Worm (Caenorhabditis elegans) whole organism, L1 larva: Measurements from ENCODE around the gene wrt-2.

Source experiments
- C04F5.9 ChIP-seq: sonication (generic microtip); optimal IDR thresholded peaks from 2 replicates; lab custom pipeline; 2016; ENCODE audit warnings: missing genetic modification characterization, missing compliant biosample characterization
- Y116A8C.19 ChIP-seq: sonication (generic microtip); optimal IDR thresholded peaks from 2 replicates; lab custom pipeline; 2016; ENCODE audit warnings: missing compliant biosample characterization, missing genetic modification characterization, borderline replicate concordance
- alr-1 ChIP-seq: fragments of 200-800 bp; sonication (Bioruptor generic); optimal IDR thresholded peaks from 2 replicates; lab custom pipeline; 2018; ENCODE audit warnings: borderline replicate concordance, mild to moderate bottlenecking, missing genetic modification characterization, missing compliant biosample characterization
- aly-2 ChIP-seq: fragments of 150-350 bp; optimal IDR thresholded peaks from 2 replicates; lab custom pipeline; 2014; ENCODE audit warnings: missing biosample characterization, missing genetic modification characterization
- blmp-1 ChIP-seq: fragments of 150-350 bp; optimal IDR thresholded peaks from 2 replicates; lab custom pipeline; 2014; ENCODE audit warnings: missing biosample characterization, missing genetic modification characterization
- ceh-82 ChIP-seq, 3 experiments: fragments of 150-350 bp in 1 of 3; sonication (generic microtip) in 2 of 3; optimal IDR thresholded peaks; 2 replicates each; lab custom pipeline; 2014 to 2017; ENCODE audit warnings: missing biosample characterization in 3 of 3, missing genetic modification characterization in 3 of 3
- ceh-88 ChIP-seq: fragments of 200-800 bp; sonication (Bioruptor generic); IDR thresholded peaks from 2 replicates; pipeline ENCODE4 v1.3.6; 2022; ENCODE audit warnings: missing genetic modification characterization, missing compliant biosample characterization
- dsc-1 ChIP-seq: sonication (generic microtip); optimal IDR thresholded peaks from 2 replicates; lab custom pipeline; 2016; ENCODE audit warnings: mild to moderate bottlenecking, missing genetic modification characterization, missing compliant biosample characterization
- egl-13 ChIP-seq: sonication (generic microtip); optimal IDR thresholded peaks from 2 replicates; lab custom pipeline; 2016; ENCODE audit warnings: missing genotype, missing genetic modification reagents, missing genetic modification characterization, missing compliant biosample characterization
- egl-27 ChIP-seq, 2 experiments: fragments of 150-350 bp in 1 of 2; sonication (generic microtip); optimal IDR thresholded peaks; 3 replicates each; lab custom pipeline; 2017 to 2018; ENCODE audit warnings: missing biosample characterization in 2 of 2, missing genetic modification characterization in 2 of 2, missing genetic modification reagents in 2 of 2
- elt-2 ChIP-seq: sonication (generic microtip); optimal IDR thresholded peaks from 2 replicates; lab custom pipeline; 2016; ENCODE audit warnings: missing genetic modification characterization, mild to moderate bottlenecking, inconsistent platforms, missing compliant biosample characterization, missing genetic modification reagents
- elt-3 ChIP-seq, 6 experiments: fragments of 150-350 bp in 1 of 6; sonication (generic microtip); optimal IDR thresholded peaks; 2 replicates each; lab custom pipeline; 2017 to 2018; ENCODE audit warnings: missing biosample characterization in 6 of 6, missing genetic modification characterization in 6 of 6, inconsistent platforms in 1 of 6
- ets-5 ChIP-seq: fragments of 200-800 bp; sonication (Bioruptor generic); IDR thresholded peaks from 2 replicates; pipeline ENCODE4 v1.3.6; 2022; ENCODE audit warnings: missing genetic modification characterization, missing compliant biosample characterization
- fkh-10 ChIP-seq: sonication (generic microtip); optimal IDR thresholded peaks from 2 replicates; lab custom pipeline; 2017; ENCODE audit warnings: missing biosample characterization, missing genetic modification reagents, missing genetic modification characterization
- fos-1 ChIP-seq: fragments of 150-350 bp; optimal IDR thresholded peaks from 2 replicates; lab custom pipeline; 2014; ENCODE audit warnings: missing biosample characterization, missing genetic modification characterization
- grh-1 ChIP-seq: fragments of 200-800 bp; sonication (Bioruptor generic); IDR thresholded peaks from 2 replicates; pipeline ENCODE4 v1.3.6; 2022; ENCODE audit warnings: missing genetic modification reagents, missing genetic modification characterization, missing compliant biosample characterization
- hlh-17 ChIP-seq: fragments of 200-800 bp; sonication (Bioruptor generic); optimal IDR thresholded peaks from 2 replicates; lab custom pipeline; 2018; ENCODE audit warnings: missing genetic modification characterization, mild to moderate bottlenecking, missing compliant biosample characterization, moderate library complexity, borderline replicate concordance
- hpl-2 ChIP-seq: fragments of 150-350 bp; optimal IDR thresholded peaks from 2 replicates; lab custom pipeline; 2014; ENCODE audit warnings: missing biosample characterization, missing genetic modification reagents, missing genetic modification characterization
- isw-1 ChIP-seq: fragments of 200-800 bp; sonication (Bioruptor generic); IDR thresholded peaks from 2 replicates; pipeline ENCODE4 v1.3.6; 2022; ENCODE audit warnings: missing genetic modification characterization, missing compliant biosample characterization
- jun-1 ChIP-seq: fragments of 150-350 bp; optimal IDR thresholded peaks from 2 replicates; lab custom pipeline; 2014; ENCODE audit warnings: missing biosample characterization, missing genetic modification reagents, missing genetic modification characterization
- lin-13 ChIP-seq: fragments of 150-350 bp; optimal IDR thresholded peaks from 2 replicates; lab custom pipeline; 2014; ENCODE audit warnings: missing biosample characterization, missing genetic modification reagents, missing genetic modification characterization
- lin-14 ChIP-seq: fragments of 200-800 bp; sonication (Bioruptor generic); optimal IDR thresholded peaks from 2 replicates; lab custom pipeline; 2018; ENCODE audit warnings: mild to moderate bottlenecking, missing genetic modification characterization, moderate library complexity, missing compliant biosample characterization
- lin-15B ChIP-seq: fragments of 150-350 bp; sonication (generic microtip); optimal IDR thresholded peaks from 3 replicates; lab custom pipeline; 2014; ENCODE audit warnings: missing biosample characterization, missing genetic modification characterization
- lin-39 ChIP-seq: fragments of 150-350 bp; optimal IDR thresholded peaks from 2 replicates; lab custom pipeline; 2014; ENCODE audit warnings: missing biosample characterization, missing genetic modification reagents, missing genetic modification characterization
- lir-3 ChIP-seq: sonication (generic microtip); optimal IDR thresholded peaks from 2 replicates; lab custom pipeline; 2016; ENCODE audit warnings: mild to moderate bottlenecking, missing genetic modification characterization, moderate library complexity, missing compliant biosample characterization; ENCODE audit not compliant: poor library complexity
- mab-9 ChIP-seq: fragments of 200-800 bp; sonication (Bioruptor generic); IDR thresholded peaks from 2 replicates; pipeline ENCODE4 v1.3.6; 2022; ENCODE audit warnings: missing genetic modification reagents, missing genetic modification characterization, missing compliant biosample characterization
- mef-2 ChIP-seq: fragments of 150-350 bp; optimal IDR thresholded peaks from 2 replicates; lab custom pipeline; 2014; ENCODE audit warnings: missing biosample characterization, missing genetic modification characterization
- nhr-12 ChIP-seq: sonication (generic microtip); optimal IDR thresholded peaks from 2 replicates; lab custom pipeline; 2017; ENCODE audit warnings: missing biosample characterization, missing genetic modification characterization
- nhr-20 ChIP-seq: sonication (generic microtip); optimal IDR thresholded peaks from 2 replicates; lab custom pipeline; 2016; ENCODE audit warnings: mild to moderate bottlenecking, missing genetic modification characterization, missing compliant biosample characterization
- nhr-47 ChIP-seq: sonication (generic microtip); optimal IDR thresholded peaks from 2 replicates; lab custom pipeline; 2016; ENCODE audit warnings: mild to moderate bottlenecking, missing genetic modification characterization, moderate library complexity, missing compliant biosample characterization
- nhr-71 ChIP-seq: sonication (generic microtip); optimal IDR thresholded peaks from 2 replicates; lab custom pipeline; 2016; ENCODE audit warnings: mild to moderate bottlenecking, missing genetic modification characterization, moderate library complexity, missing compliant biosample characterization
- nhr-76 ChIP-seq: sonication (generic microtip); optimal IDR thresholded peaks from 2 replicates; lab custom pipeline; 2017; ENCODE audit warnings: missing biosample characterization, missing genetic modification characterization
- nhr-85 ChIP-seq: sonication (generic microtip); peaks from one replicate; lab custom pipeline; 2016; ENCODE audit warnings: missing genetic modification characterization, inconsistent platforms, missing compliant biosample characterization
- pag-3 ChIP-seq: sonication (generic microtip); optimal IDR thresholded peaks from 2 replicates; lab custom pipeline; 2017; ENCODE audit warnings: missing genetic modification characterization, mild to moderate bottlenecking, missing compliant biosample characterization, antibody characterized with exemption, borderline replicate concordance; ENCODE audit not compliant: insufficient read depth
- pax-3 ChIP-seq: fragments of 200-800 bp; sonication (Bioruptor generic); optimal IDR thresholded peaks from 2 replicates; lab custom pipeline; 2018; ENCODE audit warnings: mild to moderate bottlenecking, missing genetic modification characterization, moderate library complexity, missing compliant biosample characterization
- pqm-1 ChIP-seq: sonication (generic microtip); optimal IDR thresholded peaks from 3 replicates; lab custom pipeline; 2017; ENCODE audit warnings: missing biosample characterization, missing genetic modification characterization
- rnt-1 ChIP-seq: sonication (generic microtip); optimal IDR thresholded peaks from 2 replicates; lab custom pipeline; 2016; ENCODE audit warnings: mild to moderate bottlenecking, missing genetic modification characterization, moderate library complexity, missing compliant biosample characterization
- sox-4 ChIP-seq: sonication (generic microtip); optimal IDR thresholded peaks from 2 replicates; lab custom pipeline; 2016; ENCODE audit warnings: missing genetic modification characterization, missing compliant biosample characterization
- sup-37 ChIP-seq: fragments of 200-800 bp; sonication (Bioruptor generic); optimal IDR thresholded peaks from 2 replicates; lab custom pipeline; 2018; ENCODE audit warnings: mild to moderate bottlenecking, missing genetic modification characterization, missing compliant biosample characterization
- swsn-7 ChIP-seq: sonication (generic microtip); optimal IDR thresholded peaks from 2 replicates; lab custom pipeline; 2016; ENCODE audit warnings: missing genetic modification characterization, missing compliant biosample characterization
- tbx-2 ChIP-seq: sonication (generic microtip); optimal IDR thresholded peaks from 2 replicates; lab custom pipeline; 2016; ENCODE audit warnings: missing genetic modification characterization, missing compliant biosample characterization
- tlp-1 ChIP-seq: fragments of 150-350 bp; optimal IDR thresholded peaks from 2 replicates; lab custom pipeline; 2014; ENCODE audit warnings: missing biosample characterization, missing genetic modification characterization
- unc-30 ChIP-seq: sonication (generic microtip); optimal IDR thresholded peaks from 2 replicates; lab custom pipeline; 2017; ENCODE audit warnings: missing biosample characterization, missing genetic modification characterization
- unc-62 ChIP-seq: fragments of 150-350 bp; optimal IDR thresholded peaks from 2 replicates; lab custom pipeline; 2014; ENCODE audit warnings: missing biosample characterization, missing genetic modification reagents, missing genetic modification characterization
- unc-86 ChIP-seq: sonication (generic microtip); optimal IDR thresholded peaks from 2 replicates; lab custom pipeline; 2016; ENCODE audit warnings: missing genetic modification characterization, missing compliant biosample characterization
- vab-15 ChIP-seq: sonication (generic microtip); optimal IDR thresholded peaks from 2 replicates; lab custom pipeline; 2017; ENCODE audit warnings: missing genotype, mild to moderate bottlenecking, missing genetic modification characterization, missing compliant biosample characterization
- xbp-1 ChIP-seq: sonication (generic microtip); optimal IDR thresholded peaks from 2 replicates; lab custom pipeline; 2016; ENCODE audit warnings: missing genetic modification characterization, missing compliant biosample characterization
- zag-1 ChIP-seq: fragments of 150-350 bp; optimal IDR thresholded peaks from 2 replicates; lab custom pipeline; 2014; ENCODE audit warnings: missing biosample characterization, missing genetic modification characterization
- zip-4 ChIP-seq: fragments of 200-800 bp; sonication (Bioruptor generic); optimal IDR thresholded peaks from 2 replicates; lab custom pipeline; 2018; ENCODE audit warnings: mild to moderate bottlenecking, missing genetic modification characterization, moderate library complexity, missing compliant biosample characterization
- ztf-4 ChIP-seq: fragments of 150-350 bp; optimal IDR thresholded peaks from 2 replicates; lab custom pipeline; 2014; ENCODE audit warnings: missing biosample characterization, missing genetic modification characterization

The wrt-2 gene

ce11 chrX:3112946-3113427, 18.8 kb upstream of the wrt-2 start, which contains the start of gene gpd-3 (continued):
- TF ChIP-seq pax-3 (tag; lab: Kevin White, UChicago) = no peak
- no peak for TF ChIP-seq nhr-20 (tag; lab: Kevin White, UChicago)
- no peak for TF ChIP-seq unc-62
- no peak for TF ChIP-seq blmp-1 (tag; lab: Kevin White, UChicago)
- no peak for TF ChIP-seq zag-1 (tag; lab: Kevin White, UChicago)
- no peak for TF ChIP-seq C04F5.9 (tag; lab: Kevin White, UChicago)
- TF ChIP-seq mab-9 (GFP tag; lab: Robert Waterston, UW) = no peak
- TF ChIP-seq lin-15B = no peak
- no peak for TF ChIP-seq unc-30 (tag; lab: Kevin White, UChicago)
- TF ChIP-seq tlp-1 (tag; lab: Kevin White, UChicago) = no peak
- TF ChIP-seq ceh-82 (tag; optimal IDR thresholded peaks at IDR 0.05; lab: Kevin White, UChicago) = no peak
- peak; percentile 35; the same call in 1 of the 2 replicates for TF ChIP-seq grh-1 (GFP tag; lab: Robert Waterston, UW)
- no peak for TF ChIP-seq hpl-2 (GFP tag; lab: Kevin White, UChicago)
- TF ChIP-seq fkh-10 (GFP tag; lab: Kevin White, UChicago) = no peak
- no peak for TF ChIP-seq pqm-1 (tag; lab: Kevin White, UChicago)
- TF ChIP-seq vab-15 = no peak
- no peak for TF ChIP-seq swsn-7 (tag; lab: Kevin White, UChicago)
- no peak for TF ChIP-seq nhr-12 (tag; lab: Kevin White, UChicago)
- no peak for TF ChIP-seq lin-14
- TF ChIP-seq lin-13 = no peak
- no peak for TF ChIP-seq tbx-2
- TF ChIP-seq jun-1 (tag; lab: Kevin White, UChicago) = no peak
- TF ChIP-seq nhr-47 = peak; percentile 16
- peak; percentile 31 for TF ChIP-seq ztf-4 (tag; lab: Kevin White, UChicago)
- TF ChIP-seq egl-27 (tag; optimal IDR thresholded peaks at IDR 0.05; lab: Kevin White, UChicago) = no peak
- TF ChIP-seq dsc-1 (tag; lab: Kevin White, UChicago) = no peak
- no peak for TF ChIP-seq lin-39 (tag; lab: Kevin White, UChicago)
- no peak for TF ChIP-seq elt-2 (tag; lab: Kevin White, UChicago)
- no peak for TF ChIP-seq alr-1
- TF ChIP-seq rnt-1 (tag; lab: Kevin White, UChicago) = peak; percentile 21
- TF ChIP-seq ceh-88 = no peak
- TF ChIP-seq pag-3 (tag; lab: Kevin White, UChicago) = no peak
- peak; percentile 3 for TF ChIP-seq aly-2 (tag; lab: Kevin White, UChicago)
- no peak for TF ChIP-seq fos-1
- no peak for TF ChIP-seq hlh-17 (GFP tag; lab: Kevin White, UChicago)
- no peak for TF ChIP-seq ets-5 (GFP tag; lab: Robert Waterston, UW)

- peak; percentile 52 for TF ChIP-seq lin-13
- no peak for TF ChIP-seq unc-62
- TF ChIP-seq swsn-7 (tag; lab: Kevin White, UChicago) = peak; percentile 1
- TF ChIP-seq elt-3 (tag; optimal IDR thresholded peaks at IDR 0.05; lab: Kevin White, UChicago) = peak in 1 of 6 experiments; percentile 29
- peak; percentile 38 for TF ChIP-seq elt-2 (tag; lab: Kevin White, UChicago)
- no peak for TF ChIP-seq tlp-1 (tag; lab: Kevin White, UChicago)
- no peak for TF ChIP-seq zip-4 (GFP tag; lab: Kevin White, UChicago)
- TF ChIP-seq sup-37 (GFP tag; lab: Kevin White, UChicago) = no peak
- peak; percentile 62 for TF ChIP-seq nhr-71 (tag; lab: Kevin White, UChicago)
- no peak for TF ChIP-seq sox-4 (tag; lab: Kevin White, UChicago)
- no peak for TF ChIP-seq hpl-2 (GFP tag; lab: Kevin White, UChicago)
- TF ChIP-seq lin-39 (tag; lab: Kevin White, UChicago) = no peak
- TF ChIP-seq nhr-76 (tag; lab: Kevin White, UChicago) = no peak
- TF ChIP-seq egl-13 = no peak
- no peak for TF ChIP-seq alr-1
- TF ChIP-seq lir-3 (tag; lab: Kevin White, UChicago) = peak; percentile 2
- no peak for TF ChIP-seq Y116A8C.19
- no peak for TF ChIP-seq hlh-17 (GFP tag; lab: Kevin White, UChicago)
- peak; percentile 80 for TF ChIP-seq aly-2 (tag; lab: Kevin White, UChicago)
- TF ChIP-seq xbp-1 (tag; lab: Kevin White, UChicago) = no peak
- no peak for TF ChIP-seq zag-1 (tag; lab: Kevin White, UChicago)
- no peak for TF ChIP-seq isw-1
- TF ChIP-seq fos-1 = peak; percentile 38
- no peak for TF ChIP-seq unc-86 (tag; lab: Kevin White, UChicago)
- TF ChIP-seq nhr-85 (tag; lab: Kevin White, UChicago) = no peak
- TF ChIP-seq vab-15 = no peak
- TF ChIP-seq mef-2 (tag; lab: Kevin White, UChicago) = no peak
Measured at ce11 chrX:3111687-3112086, 17.5 kb upstream of the wrt-2 start.
